Worm (Caenorhabditis elegans) whole organism, late embryonic: ENCODE measurements around the gene C05C8.5.

Source experiments
- C38D4.7 ChIP-seq: fragments of 200-800 bp; sonication (Bioruptor generic); optimal IDR thresholded peaks from 2 replicates; lab custom pipeline; 2018; ENCODE audit warnings: mild to moderate bottlenecking, missing genetic modification characterization, moderate library complexity, missing compliant biosample characterization
- K02D7.2 ChIP-seq: sonication (generic microtip); optimal IDR thresholded peaks from 2 replicates; lab custom pipeline; 2017; ENCODE audit warnings: mild to moderate bottlenecking, missing genetic modification characterization, missing compliant biosample characterization
- ceh-14 ChIP-seq: sonication (generic microtip); optimal IDR thresholded peaks from 2 replicates; lab custom pipeline; 2016; ENCODE audit warnings: missing genotype, missing genetic modification characterization, missing compliant biosample characterization
- ceh-18 ChIP-seq: sonication (generic microtip); optimal IDR thresholded peaks from 2 replicates; lab custom pipeline; 2016; ENCODE audit warnings: missing genetic modification characterization, missing compliant biosample characterization
- ceh-19 ChIP-seq: fragments of 200-800 bp; sonication (Bioruptor generic); optimal IDR thresholded peaks from 2 replicates; lab custom pipeline; 2018; ENCODE audit warnings: mild to moderate bottlenecking, missing genetic modification characterization, missing compliant biosample characterization
- ceh-2 ChIP-seq: sonication (generic microtip); optimal IDR thresholded peaks from 2 replicates; lab custom pipeline; 2016; ENCODE audit warnings: missing genotype, missing genetic modification characterization, missing compliant biosample characterization
- ceh-22 ChIP-seq: sonication (generic microtip); optimal IDR thresholded peaks from 2 replicates; lab custom pipeline; 2017; ENCODE audit warnings: missing biosample characterization, missing genetic modification characterization
- ceh-30 ChIP-seq: fragments of 150-350 bp; optimal IDR thresholded peaks from 2 replicates; lab custom pipeline; 2014; ENCODE audit warnings: missing biosample characterization, missing genetic modification characterization
- ceh-31 ChIP-seq: sonication (generic microtip); optimal IDR thresholded peaks from 2 replicates; lab custom pipeline; 2016; ENCODE audit warnings: missing genetic modification characterization, missing compliant biosample characterization
- ceh-48 ChIP-seq: sonication (generic microtip); optimal IDR thresholded peaks from 2 replicates; lab custom pipeline; 2016; ENCODE audit warnings: missing genetic modification characterization, inconsistent platforms, missing compliant biosample characterization
- ceh-9 ChIP-seq: sonication (generic microtip); optimal IDR thresholded peaks from 2 replicates; lab custom pipeline; 2016; ENCODE audit warnings: mild to moderate bottlenecking, missing genetic modification characterization, inconsistent platforms, missing compliant biosample characterization
- dmd-4 ChIP-seq: sonication (generic microtip); optimal IDR thresholded peaks from 2 replicates; lab custom pipeline; 2016; ENCODE audit warnings: borderline replicate concordance, missing genetic modification characterization, missing compliant biosample characterization
- dve-1 ChIP-seq: sonication (generic microtip); optimal IDR thresholded peaks from 2 replicates; lab custom pipeline; 2017; ENCODE audit warnings: antibody characterized with exemption, mild to moderate bottlenecking, missing genetic modification characterization, missing compliant biosample characterization
- elt-2 ChIP-seq: sonication (generic microtip); optimal IDR thresholded peaks from 2 replicates; lab custom pipeline; 2016; ENCODE audit warnings: missing genetic modification reagents, missing genetic modification characterization, missing compliant biosample characterization
- elt-4 ChIP-seq: sonication (generic microtip); optimal IDR thresholded peaks from 2 replicates; lab custom pipeline; 2016; ENCODE audit warnings: missing genetic modification characterization, missing compliant biosample characterization
- ets-4 ChIP-seq: sonication (generic microtip); optimal IDR thresholded peaks from 2 replicates; lab custom pipeline; 2016; ENCODE audit warnings: missing genetic modification characterization, missing compliant biosample characterization
- eyg-1 ChIP-seq: sonication (generic microtip); optimal IDR thresholded peaks from 2 replicates; lab custom pipeline; 2016; ENCODE audit warnings: missing genotype, missing genetic modification characterization, missing compliant biosample characterization
- hlh-15 ChIP-seq: sonication (generic microtip); optimal IDR thresholded peaks from 2 replicates; lab custom pipeline; 2016; ENCODE audit warnings: missing genetic modification characterization, missing compliant biosample characterization
- hlh-30 ChIP-seq: sonication (generic microtip); optimal IDR thresholded peaks from 2 replicates; lab custom pipeline; 2017; ENCODE audit warnings: antibody characterized with exemption, missing genetic modification characterization, missing compliant biosample characterization; ENCODE audit not compliant: insufficient read depth
- hlh-6 ChIP-seq: sonication (generic microtip); optimal IDR thresholded peaks from 2 replicates; lab custom pipeline; 2016; ENCODE audit warnings: missing genotype, missing genetic modification characterization, missing compliant biosample characterization
- madf-2 ChIP-seq: sonication (generic microtip); optimal IDR thresholded peaks from 2 replicates; lab custom pipeline; 2017; ENCODE audit warnings: missing genetic modification characterization, missing compliant biosample characterization
- nfya-1 ChIP-seq: sonication (generic microtip); optimal IDR thresholded peaks from 2 replicates; lab custom pipeline; 2017; ENCODE audit warnings: missing genetic modification characterization, mild to moderate bottlenecking, missing compliant biosample characterization, antibody characterized with exemption, moderate library complexity
- nhr-11 ChIP-seq: fragments of 150-350 bp; optimal IDR thresholded peaks from 2 replicates; lab custom pipeline; 2014; ENCODE audit warnings: missing biosample characterization, missing genetic modification characterization
- nhr-232 ChIP-seq: sonication (generic microtip); optimal IDR thresholded peaks from 2 replicates; lab custom pipeline; 2016; ENCODE audit warnings: missing genetic modification characterization, missing compliant biosample characterization
- npax-4 ChIP-seq: sonication (generic microtip); optimal IDR thresholded peaks from 2 replicates; lab custom pipeline; 2016; ENCODE audit warnings: missing genetic modification characterization, missing compliant biosample characterization
- odd-2 ChIP-seq: sonication (generic microtip); optimal IDR thresholded peaks from 2 replicates; lab custom pipeline; 2017; ENCODE audit warnings: antibody characterized with exemption, mild to moderate bottlenecking, missing genetic modification characterization, missing compliant biosample characterization
- pax-1 ChIP-seq: fragments of 150-350 bp; optimal IDR thresholded peaks from 2 replicates; lab custom pipeline; 2014; ENCODE audit warnings: missing biosample characterization, missing genetic modification characterization
- pqm-1 ChIP-seq: sonication (generic microtip); optimal IDR thresholded peaks from 2 replicates; lab custom pipeline; 2016; ENCODE audit warnings: missing genetic modification characterization, missing compliant biosample characterization
- ref-2 ChIP-seq: sonication (generic microtip); optimal IDR thresholded peaks from 2 replicates; lab custom pipeline; 2016; ENCODE audit warnings: missing genetic modification characterization, missing compliant biosample characterization
- rnt-1 ChIP-seq: sonication (generic microtip); optimal IDR thresholded peaks from 2 replicates; lab custom pipeline; 2016; ENCODE audit warnings: missing genetic modification characterization, missing compliant biosample characterization
- sdc-2 ChIP-seq: sonication (generic microtip); optimal IDR thresholded peaks from 2 replicates; lab custom pipeline; 2016; ENCODE audit warnings: missing genotype, missing genetic modification characterization, missing compliant biosample characterization
- tbx-7 ChIP-seq: sonication (generic microtip); optimal IDR thresholded peaks from 2 replicates; lab custom pipeline; 2016; ENCODE audit warnings: missing genotype, missing genetic modification characterization, missing compliant biosample characterization
- ttx-3 ChIP-seq: sonication (generic microtip); optimal IDR thresholded peaks from 2 replicates; lab custom pipeline; 2016; ENCODE audit warnings: missing genetic modification reagents, missing genetic modification characterization, missing compliant biosample characterization
- unc-42 ChIP-seq: sonication (generic microtip); optimal IDR thresholded peaks from 2 replicates; lab custom pipeline; 2016; ENCODE audit warnings: missing genotype, missing genetic modification characterization, missing compliant biosample characterization
- unc-55 ChIP-seq: sonication (generic microtip); optimal IDR thresholded peaks from 2 replicates; lab custom pipeline; 2017; ENCODE audit warnings: missing biosample characterization, missing genetic modification reagents, missing genetic modification characterization
- zip-5 ChIP-seq: sonication (generic microtip); optimal IDR thresholded peaks from 2 replicates; lab custom pipeline; 2016; ENCODE audit warnings: missing genetic modification characterization, missing compliant biosample characterization
- ztf-16 ChIP-seq: sonication (generic microtip); optimal IDR thresholded peaks from 2 replicates; lab custom pipeline; 2017; ENCODE audit warnings: missing genetic modification characterization, missing compliant biosample characterization

C05C8.5 gene

DNA sequence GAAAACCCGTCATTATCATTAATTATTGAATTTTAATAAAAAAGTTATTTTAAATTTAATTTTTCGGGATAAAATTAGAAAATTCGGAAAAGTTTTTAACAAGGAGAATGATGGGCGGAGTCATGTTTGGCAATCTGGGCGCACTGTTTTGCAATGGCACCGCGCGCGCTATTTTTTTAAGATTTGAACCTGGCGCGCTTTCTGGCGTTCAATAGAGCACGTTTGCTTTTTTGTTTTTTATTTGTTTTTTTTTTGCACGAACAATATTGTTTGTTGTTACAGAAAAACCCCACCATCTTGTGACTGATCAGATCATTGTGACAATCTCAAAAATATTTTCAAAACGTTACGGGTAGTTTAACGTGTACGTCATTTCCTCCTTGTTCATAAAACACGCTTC, 2.5 kb upstream of the C05C8.5 start, which contains the start of gene hyls-1:
hyls-1 (plus strand) TSS at position 249 of the 400 bp plus-strand sequence.
- peak; percentile 82 for TF ChIP-seq nfya-1
- peak; percentile 25 for TF ChIP-seq ceh-14 (tag; lab: Kevin White, UChicago)
- peak; percentile 57 for TF ChIP-seq ceh-31
- no peak for TF ChIP-seq pqm-1 (tag; lab: Kevin White, UChicago)
- TF ChIP-seq ztf-16 (tag; lab: Kevin White, UChicago), result peak; percentile 7
- peak; percentile 59 for TF ChIP-seq unc-42
- TF ChIP-seq ceh-18, result peak; percentile 58
- peak; percentile 36 for TF ChIP-seq elt-2 (tag; lab: Kevin White, UChicago)
- TF ChIP-seq dmd-4 (tag; lab: Kevin White, UChicago), result no peak
- peak; percentile 74 for TF ChIP-seq pax-1 (tag; lab: Kevin White, UChicago)
- TF ChIP-seq, all 69 proteins: peak for 8

DNA sequence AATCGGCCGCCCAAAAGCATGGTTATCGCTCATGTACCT, 2.3 kb upstream of the C05C8.5 start, which contains the start of gene hpo-9:
hpo-9 (minus strand) TSS at position 37 of the 39 bp plus-strand sequence.
- TF ChIP-seq ceh-19 (no peak), zip-5 (tag; lab: Kevin White, UChicago) (no peak), nhr-11 (tag; lab: Kevin White, UChicago) (no peak), ceh-22 (tag; lab: Kevin White, UChicago) (no peak), eyg-1 (tag; lab: Kevin White, UChicago) (no peak), ztf-16 (tag; lab: Kevin White, UChicago) (no peak), hlh-6 (tag; lab: Kevin White, UChicago) (no peak), ttx-3 (tag; lab: Kevin White, UChicago) (no peak), elt-4 (tag; lab: Kevin White, UChicago) (no peak), dve-1 (tag; lab: Kevin White, UChicago) (no peak), ceh-9 (tag; lab: Kevin White, UChicago) (no peak), pqm-1 (tag; lab: Kevin White, UChicago) (no peak), odd-2 (tag; lab: Kevin White, UChicago) (no peak), ceh-30 (no peak), rnt-1 (tag; lab: Kevin White, UChicago) (no peak), K02D7.2 (tag; lab: Kevin White, UChicago) (no peak), dmd-4 (tag; lab: Kevin White, UChicago) (no peak), ceh-2 (tag; lab: Kevin White, UChicago) (no peak), ceh-31 (no peak), madf-2 (no peak)

- TF ChIP-seq C38D4.7 (GFP tag; lab: Kevin White, UChicago) (no peak), tbx-7 (tag; lab: Kevin White, UChicago) (no peak), ets-4 (no peak), nhr-232 (no peak), hlh-30 (tag; lab: Kevin White, UChicago) (no peak), K02D7.2 (tag; lab: Kevin White, UChicago) (no peak), ceh-48 (no peak), ttx-3 (tag; lab: Kevin White, UChicago) (no peak)
These were observed 2.1 kb upstream of the C05C8.5 start for ce11 chrV:7236694-7237093.

ce11 chrV:7231524-7231923, 3.1 kb downstream of the C05C8.5 start:
- TF ChIP-seq hlh-30 (tag; lab: Kevin White, UChicago) (no peak), unc-55 (GFP tag; lab: Kevin White, UChicago) (no peak), hlh-15 (tag; lab: Kevin White, UChicago) (no peak), sdc-2 (tag; lab: Kevin White, UChicago) (no peak), ref-2 (tag; lab: Kevin White, UChicago) (no peak), elt-2 (tag; lab: Kevin White, UChicago) (no peak), nhr-232 (no peak), elt-4 (tag; lab: Kevin White, UChicago) (no peak), npax-4 (tag; lab: Kevin White, UChicago) (no peak), dve-1 (tag; lab: Kevin White, UChicago) (no peak)
